Worm (Caenorhabditis elegans) whole organism, early embryonic: Measurements from ENCODE around the gene sdz-28.

Experiments used
- B0310.2 ChIP-seq: sonication (generic microtip); optimal IDR thresholded peaks from 2 replicates; lab custom pipeline; 2016; ENCODE audit warnings: mild to moderate bottlenecking, missing genetic modification characterization, missing compliant biosample characterization
- ama-1 ChIP-seq: fragments of 150-350 bp; optimal IDR thresholded peaks from 2 replicates; lab custom pipeline; 2014
- hnd-1 ChIP-seq: sonication (generic microtip); optimal IDR thresholded peaks from 2 replicates; lab custom pipeline; 2016; ENCODE audit warnings: missing genetic modification characterization, missing compliant biosample characterization

DNA sequence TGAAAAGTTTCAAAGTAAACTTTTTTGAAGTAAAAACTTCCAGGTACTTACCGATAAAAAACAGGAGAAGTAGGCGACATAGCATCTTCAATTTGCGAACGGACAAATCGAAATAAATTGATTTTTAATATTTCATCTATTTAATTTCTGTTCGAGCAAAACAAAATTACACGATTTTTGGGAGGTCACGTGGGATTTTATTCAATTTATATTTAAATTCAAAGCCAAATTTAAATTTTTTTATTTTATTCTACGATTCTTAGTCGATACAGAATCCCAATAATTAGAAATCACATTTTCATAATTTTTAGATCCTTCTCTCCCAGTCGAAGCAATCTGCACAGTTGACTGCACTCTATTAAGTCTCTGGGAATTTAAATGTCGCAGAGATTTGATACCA is 39.2 kb downstream of the sdz-28 start, which contains the start of gene C33C12.12:
- TF ChIP-seq ama-1 (no peak), hnd-1 (tag; lab: Kevin White, UChicago) (no peak), B0310.2 (no peak)
